Fruit fly (Drosophila melanogaster) whole organism, wandering third instar larva: ENCODE measurements around the gene bor.
A peak's percentile ranks its signal among the peaks of the same experiment; 100 is the strongest.

Source experiments
- Abd-B ChIP-seq: fragments of >200 bp; optimal IDR thresholded peaks from 2 replicates; lab custom pipeline; 2017; ENCODE audit warnings: missing biosample characterization, missing genetic modification characterization
- CG32264 ChIP-seq: fragments of 200-800 bp; sonication (Bioruptor generic); optimal IDR thresholded peaks from 2 replicates; lab custom pipeline; 2016; ENCODE audit warnings: missing biosample characterization, missing genetic modification characterization
- CG9705 ChIP-seq: fragments of 200-800 bp; sonication (Bioruptor generic); optimal IDR thresholded peaks from 2 replicates; lab custom pipeline; 2018; ENCODE audit warnings: missing biosample characterization, mild to moderate bottlenecking, missing genetic modification characterization
- CrebA ChIP-seq: fragments of 200-800 bp; sonication (Bioruptor generic); optimal IDR thresholded peaks from 2 replicates; lab custom pipeline; 2016; ENCODE audit warnings: missing biosample characterization, mild to moderate bottlenecking, missing genetic modification characterization, borderline replicate concordance
- Dfd ChIP-seq: fragments of >200 bp; optimal IDR thresholded peaks from 2 replicates; lab custom pipeline; 2017; ENCODE audit warnings: missing biosample characterization, missing genetic modification characterization
- Dif ChIP-seq: fragments of 200-275, 200-300 bp; sonication (Bioruptor generic); optimal IDR thresholded peaks from 2 replicates; lab custom pipeline; 2018; ENCODE audit warnings: missing biosample characterization, missing genetic modification characterization; ENCODE audit not compliant: partially characterized antibody
- HLH106 ChIP-seq: fragments of 200-800 bp; optimal IDR thresholded peaks from 3 replicates; lab custom pipeline; 2019; ENCODE audit warnings: missing biosample characterization, mild to moderate bottlenecking, missing genetic modification characterization, moderate library complexity
- Hnf4 ChIP-seq: fragments of 200-800 bp; sonication (Bioruptor generic); optimal IDR thresholded peaks from 2 replicates; lab custom pipeline; 2016; ENCODE audit warnings: missing biosample characterization, mild to moderate bottlenecking, missing genetic modification characterization
- Hr78 ChIP-seq: fragments of >200 bp; optimal IDR thresholded peaks from 2 replicates; lab custom pipeline; 2017; ENCODE audit warnings: missing biosample characterization, missing genetic modification characterization
- Hr83 ChIP-seq: fragments of 200-300 bp; sonication (Bioruptor generic); optimal IDR thresholded peaks from 2 replicates; lab custom pipeline; 2016; ENCODE audit warnings: missing biosample characterization, mild to moderate bottlenecking, missing genetic modification characterization, moderate library complexity; ENCODE audit not compliant: poor library complexity, severe bottlenecking
- Jra ChIP-seq: sonication (Bioruptor generic); optimal IDR thresholded peaks from 2 replicates; lab custom pipeline; 2016; ENCODE audit warnings: missing biosample characterization, missing genetic modification characterization
- Mio ChIP-seq: sonication (Bioruptor generic); optimal IDR thresholded peaks from 2 replicates; lab custom pipeline; 2016; ENCODE audit warnings: missing biosample characterization, missing genetic modification characterization
- Myc ChIP-seq: fragments of >200 bp; optimal IDR thresholded peaks from 2 replicates; lab custom pipeline; 2017
- N ChIP-seq: fragments of >200 bp; optimal IDR thresholded peaks from 2 replicates; lab custom pipeline; 2018; ENCODE audit warnings: missing biosample characterization, missing external identifiers, missing genetic modification characterization
- OdsH ChIP-seq: fragments of 200-800 bp; sonication (Bioruptor generic); optimal IDR thresholded peaks from 2 replicates; lab custom pipeline; 2016; ENCODE audit warnings: missing biosample characterization, mild to moderate bottlenecking, missing genetic modification characterization
- Rel ChIP-seq, 2 experiments: fragments of 200-800 bp; sonication (Bioruptor generic) in 1 of 2; optimal IDR thresholded peaks; 2 replicates in 1 of 2; 3 replicates in 1 of 2; lab custom pipeline; 2016 to 2019; ENCODE audit warnings: mild to moderate bottlenecking in 2 of 2, missing biosample characterization in 2 of 2, missing genetic modification characterization in 2 of 2, moderate library complexity in 1 of 2
- Sp1 ChIP-seq: fragments of 200-800 bp; sonication (Bioruptor generic); optimal IDR thresholded peaks from 3 replicates; lab custom pipeline; 2019; ENCODE audit warnings: missing biosample characterization, mild to moderate bottlenecking, missing genetic modification characterization, moderate library complexity
- Vsx2 ChIP-seq: fragments of 200-300, 225-300 bp; sonication (Bioruptor generic); optimal IDR thresholded peaks from 2 replicates; lab custom pipeline; 2018; ENCODE audit warnings: missing biosample characterization, missing genetic modification characterization; ENCODE audit not compliant: partially characterized antibody
- br ChIP-seq: fragments of 200-800 bp; sonication (Bioruptor generic); optimal IDR thresholded peaks from 2 replicates; lab custom pipeline; 2016; ENCODE audit warnings: missing biosample characterization, missing genetic modification characterization
- brk ChIP-seq: fragments of 200-800 bp; sonication (Bioruptor generic); optimal IDR thresholded peaks from 2 replicates; lab custom pipeline; 2016; ENCODE audit warnings: missing biosample characterization, mild to moderate bottlenecking, missing genetic modification characterization
- dl ChIP-seq, 2 experiments: fragments of 175-275, 200-275 bp in 1 of 2; fragments of 200-275 bp in 1 of 2; sonication (Bioruptor generic); optimal IDR thresholded peaks; lab custom pipeline; 2018; ENCODE audit warnings: mild to moderate bottlenecking in 2 of 2, missing biosample characterization in 2 of 2, missing genetic modification characterization in 2 of 2, moderate library complexity in 2 of 2; ENCODE audit not compliant: partially characterized antibody in 2 of 2, insufficient read depth in 1 of 2
- dmrt93B ChIP-seq: fragments of 200-800 bp; sonication (Bioruptor generic); optimal IDR thresholded peaks from 2 replicates; lab custom pipeline; 2018; ENCODE audit warnings: missing biosample characterization, mild to moderate bottlenecking, missing genetic modification characterization
- dsf ChIP-seq: sonication (Bioruptor generic); optimal IDR thresholded peaks from 2 replicates; lab custom pipeline; 2016; ENCODE audit warnings: missing biosample characterization, missing genetic modification characterization, borderline replicate concordance
- ey ChIP-seq: fragments of 200-800 bp; sonication (Bioruptor generic); optimal IDR thresholded peaks from 2 replicates; lab custom pipeline; 2016; ENCODE audit warnings: missing biosample characterization, missing genetic modification characterization
- foxo ChIP-seq, 2 experiments: fragments of 200-800 bp; sonication (Bioruptor generic); optimal IDR thresholded peaks; 2 replicates in 1 of 2; 3 replicates in 1 of 2; lab custom pipeline; 2016 to 2017; ENCODE audit warnings: missing biosample characterization in 2 of 2, missing genetic modification characterization in 2 of 2
- fru ChIP-seq: fragments of 200-800 bp; sonication (Bioruptor generic); optimal IDR thresholded peaks from 3 replicates; lab custom pipeline; 2016; ENCODE audit warnings: missing biosample characterization, mild to moderate bottlenecking, missing genetic modification characterization
- h ChIP-seq: fragments of 200-800 bp; sonication (Bioruptor generic); optimal IDR thresholded peaks from 3 replicates; lab custom pipeline; 2016; ENCODE audit warnings: missing biosample characterization, mild to moderate bottlenecking, missing genetic modification characterization
- jim ChIP-seq: fragments of 175-275, 200-325 bp; sonication (Bioruptor generic); optimal IDR thresholded peaks from 2 replicates; lab custom pipeline; 2016; ENCODE audit warnings: missing biosample characterization, mild to moderate bottlenecking, missing genetic modification characterization
- lola ChIP-seq: fragments of >200 bp; optimal IDR thresholded peaks from 2 replicates; lab custom pipeline; 2017; ENCODE audit warnings: missing biosample characterization, missing genetic modification characterization
- pan ChIP-seq: fragments of >200 bp; optimal IDR thresholded peaks from 2 replicates; lab custom pipeline; 2017
- psq ChIP-seq: fragments of 200-800 bp; sonication (Bioruptor generic); optimal IDR thresholded peaks from 3 replicates; lab custom pipeline; 2017; ENCODE audit warnings: missing biosample characterization, mild to moderate bottlenecking, missing genetic modification characterization, moderate library complexity
- rgr ChIP-seq: fragments of 200-800 bp; sonication (Bioruptor generic); optimal IDR thresholded peaks from 3 replicates; lab custom pipeline; 2016; ENCODE audit warnings: missing biosample characterization, mild to moderate bottlenecking, missing genetic modification characterization
- sage ChIP-seq: fragments of 200-800 bp; sonication (Bioruptor generic); optimal IDR thresholded peaks from 2 replicates; lab custom pipeline; 2016; ENCODE audit warnings: missing biosample characterization, mild to moderate bottlenecking, missing genetic modification characterization
- sv ChIP-seq: fragments of 200-800 bp; sonication (Bioruptor generic); optimal IDR thresholded peaks from 3 replicates; lab custom pipeline; 2016; ENCODE audit warnings: missing biosample characterization, missing genetic modification characterization
- tai ChIP-seq: sonication (Bioruptor generic); optimal IDR thresholded peaks from 2 replicates; lab custom pipeline; 2016; ENCODE audit warnings: missing biosample characterization, missing genetic modification characterization
- usp ChIP-seq: fragments of >200 bp; optimal IDR thresholded peaks from 2 replicates; lab custom pipeline; 2017; ENCODE audit warnings: missing biosample characterization, missing genetic modification characterization
- woc ChIP-seq: sonication (Bioruptor generic); optimal IDR thresholded peaks from 2 replicates; lab custom pipeline; 2016; ENCODE audit warnings: missing biosample characterization, mild to moderate bottlenecking, missing genetic modification characterization

The bor gene

DNA sequence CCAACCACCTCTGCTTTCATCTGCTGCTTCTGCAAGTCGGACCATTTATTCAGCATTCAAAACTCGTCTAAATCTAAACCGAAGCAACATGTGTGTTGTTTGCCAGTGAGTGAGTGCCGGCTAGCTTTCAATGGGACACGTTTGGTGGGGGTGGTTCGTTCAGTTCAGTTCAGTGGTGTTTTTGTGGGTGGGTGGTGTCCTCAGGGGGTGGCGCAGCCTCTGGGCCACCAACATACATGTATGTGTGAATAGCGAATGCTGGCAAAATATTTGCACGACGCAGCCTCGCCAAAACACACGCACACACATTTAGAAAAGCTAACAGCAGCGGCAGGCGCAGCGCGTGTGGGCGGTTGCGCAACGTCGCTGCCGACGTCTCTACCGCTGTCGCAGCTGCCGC is 24.6 kb downstream of the bor start:
- TF ChIP-seq Dif (GFP tag; lab: Kevin White, UChicago), result peak; percentile 5
- no peak for TF ChIP-seq Hr78 (GFP tag; lab: Kevin White, UChicago)
- TF ChIP-seq jim (GFP tag; lab: Kevin White, UChicago), result no peak
- no peak for TF ChIP-seq Dfd (GFP tag; lab: Kevin White, UChicago)
- TF ChIP-seq psq (GFP tag; lab: Kevin White, UChicago), result no peak
- no peak for TF ChIP-seq fru (GFP tag; lab: Kevin White, UChicago)
- TF ChIP-seq, all 38 proteins: peak for 1

DNA sequence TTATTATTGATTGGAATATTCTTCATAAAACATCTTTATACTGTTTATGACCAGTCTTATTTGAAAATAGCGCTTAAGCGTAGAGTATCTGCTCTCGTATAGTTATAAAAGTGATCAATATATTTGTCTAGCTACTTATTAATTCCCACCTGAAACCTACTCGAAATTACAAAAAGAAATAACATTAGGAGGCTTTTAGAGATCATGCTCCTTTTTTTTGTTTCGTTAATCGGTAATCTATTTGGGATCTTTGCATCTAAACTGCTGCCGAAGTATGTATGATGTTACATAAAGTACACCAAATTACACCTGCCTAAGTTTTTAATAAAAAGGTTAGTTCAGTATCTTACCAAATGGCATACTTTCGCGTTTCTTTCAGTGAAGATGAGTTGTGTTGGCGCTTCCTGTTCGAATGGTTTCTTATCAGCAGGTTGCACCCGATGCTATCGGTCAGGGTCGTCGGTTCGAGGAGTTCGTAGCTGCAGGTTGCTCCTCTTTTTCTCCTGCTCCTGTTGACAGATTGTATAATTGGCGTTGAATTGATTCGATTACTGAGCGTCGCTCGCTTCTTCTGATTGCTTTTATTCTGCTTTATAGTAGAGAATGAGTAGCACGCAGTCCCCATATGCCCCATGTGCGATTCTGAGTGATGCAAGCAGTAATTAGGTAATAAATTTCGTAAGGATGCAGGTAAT is 25.8 kb downstream of the bor start:
- no peak for TF ChIP-seq Rel (GFP tag; optimal IDR thresholded peaks at IDR 0.05; lab: Kevin White, UChicago)
- TF ChIP-seq Rel (tag; optimal IDR thresholded peaks at IDR 0.05; lab: Kevin White, UChicago), result peak; percentile 34
- no peak for TF ChIP-seq CG9705 (GFP tag; lab: Kevin White, UChicago)
- TF ChIP-seq pan (lab: Kevin White, UChicago), result no peak
- TF ChIP-seq sage, result no peak
- peak; percentile 49 for TF ChIP-seq tai (GFP tag; lab: Kevin White, UChicago)
- peak; percentile 18 for TF ChIP-seq Hnf4
- no peak for TF ChIP-seq Abd-B (GFP tag; lab: Kevin White, UChicago)
- peak; percentile 40 for TF ChIP-seq ey
- TF ChIP-seq HLH106 (tag; lab: Kevin White, UChicago), result no peak
- TF ChIP-seq Jra (GFP tag; lab: Kevin White, UChicago), result no peak
- TF ChIP-seq h (GFP tag; lab: Kevin White, UChicago), result peak; percentile 7
- peak; percentile 12 for TF ChIP-seq fru (GFP tag; lab: Kevin White, UChicago)
- peak in 1 of 2 experiments; percentile 12 for TF ChIP-seq foxo (GFP tag; optimal IDR thresholded peaks at IDR 0.05; lab: Kevin White, UChicago)
- TF ChIP-seq, all 38 proteins: peak for 7

DNA sequence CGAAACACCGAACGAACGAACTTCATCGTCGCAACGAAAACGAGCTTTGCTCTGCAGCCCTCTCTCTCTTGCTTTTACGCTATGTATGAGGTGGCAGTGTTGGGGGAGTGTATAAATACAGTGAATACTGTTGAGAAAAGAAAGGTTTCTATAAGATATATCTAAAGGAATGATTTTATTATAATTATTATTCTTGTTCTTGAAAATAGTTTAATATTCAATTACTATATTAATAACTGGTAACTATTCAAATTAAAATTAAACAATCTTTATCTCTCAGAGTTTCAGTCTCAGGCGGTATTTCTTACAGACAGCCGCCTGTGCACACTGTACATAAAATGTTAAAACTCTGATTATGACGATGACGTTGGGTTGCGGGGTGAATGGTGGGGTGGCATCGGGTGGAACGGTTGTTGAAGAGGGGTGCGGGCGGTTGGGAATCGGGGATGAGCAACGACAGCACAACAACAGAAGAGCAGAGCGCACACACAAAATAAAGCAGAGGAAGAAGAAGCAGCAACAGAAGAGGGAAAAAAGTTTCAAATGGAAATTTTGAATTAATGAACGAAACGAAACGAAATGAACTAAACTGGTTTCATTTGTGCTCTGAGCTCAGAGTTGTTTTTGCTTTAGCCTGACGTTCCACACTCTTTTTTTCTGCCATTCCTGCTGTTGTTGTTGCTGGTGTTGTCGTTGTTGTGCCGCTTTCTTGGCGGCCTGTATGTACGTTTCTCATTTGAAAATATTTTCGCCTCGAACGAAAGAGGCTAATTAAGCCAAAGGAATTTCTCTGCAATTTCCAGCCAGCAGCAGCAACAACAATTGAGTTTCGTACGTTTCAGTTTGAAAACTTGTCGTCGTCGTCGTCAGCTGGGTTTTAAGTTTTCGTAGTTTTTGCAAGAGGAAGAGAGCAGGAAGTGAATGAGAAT is 26.9 kb downstream of the bor start:
- TF ChIP-seq sv, result peak; percentile 85
- TF ChIP-seq ey, result peak; percentile 86
- peak; percentile 91 for TF ChIP-seq Hr83 (GFP tag; lab: Kevin White, UChicago)
- TF ChIP-seq Dfd (GFP tag; lab: Kevin White, UChicago), result peak; percentile 83
- no peak for TF ChIP-seq Vsx2 (GFP tag; lab: Kevin White, UChicago)
- peak; percentile 97 for TF ChIP-seq dmrt93B
- peak; percentile 97 for TF ChIP-seq rgr
- no peak for TF ChIP-seq CG32264 (GFP tag; lab: Kevin White, UChicago)
- no peak for TF ChIP-seq usp (GFP tag; lab: Kevin White, UChicago)
- peak; percentile 92 for TF ChIP-seq h (GFP tag; lab: Kevin White, UChicago)
- TF ChIP-seq Myc (lab: Kevin White, UChicago), result no peak
- TF ChIP-seq dl (GFP tag; optimal IDR thresholded peaks at IDR 0.05; lab: Kevin White, UChicago; ENCODE audit: insufficient read depth in 1 of 2, partially characterized antibody in 2 of 2), result peak; percentile 69 to 72
- peak; percentile 89 for TF ChIP-seq woc (GFP tag; lab: Kevin White, UChicago)
- peak; percentile 95 for TF ChIP-seq sage
- peak; percentile 93 for TF ChIP-seq fru (GFP tag; lab: Kevin White, UChicago)
- peak; percentile 86 for TF ChIP-seq Hnf4
- TF ChIP-seq jim (GFP tag; lab: Kevin White, UChicago), result peak; percentile 68
- peak; percentile 98 for TF ChIP-seq OdsH (GFP tag; lab: Kevin White, UChicago)
- peak; percentile 99 for TF ChIP-seq Sp1
- TF ChIP-seq dsf (GFP tag; lab: Kevin White, UChicago), result peak; percentile 80
- TF ChIP-seq Rel (GFP tag; optimal IDR thresholded peaks at IDR 0.05; lab: Kevin White, UChicago), result no peak
- peak; percentile 86 for TF ChIP-seq Rel (tag; optimal IDR thresholded peaks at IDR 0.05; lab: Kevin White, UChicago)
- TF ChIP-seq psq (GFP tag; lab: Kevin White, UChicago), result peak; percentile 98
- peak; percentile 96 for TF ChIP-seq CG9705 (GFP tag; lab: Kevin White, UChicago)
- peak in 1 of 2 experiments; percentile 99 for TF ChIP-seq foxo (GFP tag; optimal IDR thresholded peaks at IDR 0.05; lab: Kevin White, UChicago)
- peak; percentile 60 for TF ChIP-seq Mio (GFP tag; lab: Kevin White, UChicago)
- TF ChIP-seq lola (GFP tag; lab: Kevin White, UChicago), result no peak
- peak; percentile 50 for TF ChIP-seq Dif (GFP tag; lab: Kevin White, UChicago)
- peak; percentile 79 for TF ChIP-seq br (GFP tag; lab: Kevin White, UChicago)
- no peak for TF ChIP-seq Abd-B (GFP tag; lab: Kevin White, UChicago)
- peak; percentile 87 for TF ChIP-seq brk (GFP tag; lab: Kevin White, UChicago)
- TF ChIP-seq pan (lab: Kevin White, UChicago), result no peak
- TF ChIP-seq tai (GFP tag; lab: Kevin White, UChicago), result peak; percentile 63
- TF ChIP-seq HLH106 (tag; lab: Kevin White, UChicago), result peak; percentile 99
- TF ChIP-seq Jra (GFP tag; lab: Kevin White, UChicago), result peak; percentile 89
- no peak for TF ChIP-seq N (GFP tag; lab: Kevin White, UChicago)
- peak; percentile 58 for TF ChIP-seq CrebA (GFP tag; lab: Kevin White, UChicago)
- TF ChIP-seq, all 38 proteins: peak for 28
